Worm (Caenorhabditis elegans) whole organism, L4 larva: ENCODE data around the gene srz-14.

Experiments
- D1046.2 ChIP-seq: fragments of 200-800 bp; sonication (Bioruptor generic); IDR thresholded peaks from 2 replicates; pipeline ENCODE4 v1.3.6; 2022; ENCODE audit warnings: missing genetic modification characterization, missing compliant biosample characterization
- F44E2.7 ChIP-seq: fragments of 200-800 bp; sonication (Bioruptor generic); IDR thresholded peaks from 2 replicates; pipeline ENCODE4 v2.1.2; 2022; ENCODE audit warnings: missing genetic modification characterization, missing compliant biosample characterization
- T26A8.4 ChIP-seq: fragments of 200-800 bp; sonication (Bioruptor generic); IDR thresholded peaks from 2 replicates; pipeline ENCODE4 v1.3.6; 2022; ENCODE audit warnings: missing genetic modification characterization, missing compliant biosample characterization
- Y48G9A.11 ChIP-seq: fragments of 200-800 bp; sonication (Bioruptor generic); IDR thresholded peaks from 2 replicates; pipeline ENCODE4 v1.3.6; 2022; ENCODE audit warnings: missing genetic modification reagents, missing genetic modification characterization, missing compliant biosample characterization
- Y75B8A.6 ChIP-seq: fragments of 200-800 bp; sonication (Bioruptor generic); IDR thresholded peaks from 2 replicates; pipeline ENCODE4 v1.3.6; 2022; ENCODE audit warnings: missing genetic modification reagents, missing genetic modification characterization, missing compliant biosample characterization
- ama-1 ChIP-seq: fragments of 150-350 bp; optimal IDR thresholded peaks from 2 replicates; lab custom pipeline; 2014; ENCODE audit warnings: inconsistent platforms, mixed read lengths
- arid-1 ChIP-seq: fragments of 200-800 bp; sonication (Bioruptor generic); conservative IDR thresholded peaks from 2 replicates; pipeline ENCODE4 v1.3.6; 2022; ENCODE audit warnings: missing genetic modification reagents, missing genetic modification characterization, missing compliant biosample characterization
- ceh-20 ChIP-seq: fragments of 200-800 bp; sonication (Bioruptor generic); IDR thresholded peaks from 2 replicates; pipeline ENCODE4 v1.3.6; 2022; ENCODE audit warnings: missing genetic modification reagents, missing genetic modification characterization, missing compliant biosample characterization
- ceh-32 ChIP-seq: sonication (generic microtip); optimal IDR thresholded peaks from 2 replicates; lab custom pipeline; 2016; ENCODE audit warnings: mild to moderate bottlenecking, missing genetic modification characterization, missing compliant biosample characterization; ENCODE audit not compliant: poor library complexity
- ceh-44 ChIP-seq: fragments of 200-800 bp; sonication (Bioruptor generic); IDR thresholded peaks from 2 replicates; pipeline ENCODE4 v1.3.6; 2022; ENCODE audit warnings: missing genetic modification reagents, missing genetic modification characterization, missing compliant biosample characterization
- ceh-82 ChIP-seq: sonication (generic microtip); optimal IDR thresholded peaks from 2 replicates; lab custom pipeline; 2017; ENCODE audit warnings: missing biosample characterization, missing genetic modification characterization
- ctbp-1 ChIP-seq: fragments of 200-800 bp; sonication (Bioruptor generic); IDR thresholded peaks from 2 replicates; pipeline ENCODE4 v1.3.6; 2022; ENCODE audit warnings: missing genetic modification reagents, missing genetic modification characterization, missing compliant biosample characterization
- daf-8 ChIP-seq: fragments of 200-800 bp; sonication (Bioruptor generic); IDR thresholded peaks from 2 replicates; pipeline ENCODE4 v1.3.6; 2022; ENCODE audit warnings: missing genetic modification characterization, missing compliant biosample characterization
- dmd-8 ChIP-seq: fragments of 200-800 bp; sonication (Bioruptor generic); IDR thresholded peaks from 2 replicates; pipeline ENCODE4 v1.3.6; 2022; ENCODE audit warnings: missing genetic modification characterization, missing compliant biosample characterization
- hmg-1.1 ChIP-seq: fragments of 200-800 bp; sonication (Bioruptor generic); IDR thresholded peaks from 2 replicates; pipeline ENCODE4 v1.3.6; 2022; ENCODE audit warnings: missing genetic modification reagents, missing genetic modification characterization, missing compliant biosample characterization
- jun-1 ChIP-seq: fragments of 150-350 bp; optimal IDR thresholded peaks from 2 replicates; lab custom pipeline; 2014; ENCODE audit warnings: missing biosample characterization, missing genetic modification reagents, missing genetic modification characterization
- lim-7 ChIP-seq: fragments of 200-800 bp; sonication (Bioruptor generic); IDR thresholded peaks from 2 replicates; pipeline ENCODE4 v1.3.6; 2022; ENCODE audit warnings: missing genetic modification characterization, missing compliant biosample characterization
- lin-13 ChIP-seq: fragments of 150-350 bp; optimal IDR thresholded peaks from 2 replicates; lab custom pipeline; 2014; ENCODE audit warnings: missing biosample characterization, missing genetic modification reagents, missing genetic modification characterization
- lin-38 ChIP-seq: fragments of 200-800 bp; sonication (Bioruptor generic); IDR thresholded peaks from 2 replicates; pipeline ENCODE4 v1.3.6; 2022; ENCODE audit warnings: missing genetic modification reagents, missing genetic modification characterization, missing compliant biosample characterization
- lsy-2 ChIP-seq, 2 experiments: fragments of 150-350 bp in 1 of 2; sonication (generic microtip) in 1 of 2; optimal IDR thresholded peaks; 2 replicates each; lab custom pipeline; 2014 to 2017; ENCODE audit warnings: missing biosample characterization in 2 of 2, missing genetic modification characterization in 2 of 2
- madf-5 ChIP-seq, 2 experiments: fragments of 200-800 bp; sonication (Bioruptor generic); IDR thresholded peaks; 2 replicates each; pipeline ENCODE4 v1.3.6; 2022; ENCODE audit warnings: missing compliant biosample characterization in 2 of 2, missing genetic modification characterization in 2 of 2
- madf-9 ChIP-seq: fragments of 200-800 bp; sonication (Bioruptor generic); conservative IDR thresholded peaks from 2 replicates; pipeline ENCODE4 v1.3.6; 2022; ENCODE audit warnings: missing genetic modification reagents, missing genetic modification characterization, missing compliant biosample characterization
- mxl-2 ChIP-seq: fragments of 200-800 bp; sonication (Bioruptor generic); conservative IDR thresholded peaks from 2 replicates; pipeline ENCODE4 v1.3.6; 2022; ENCODE audit warnings: missing genetic modification reagents, missing genetic modification characterization, missing compliant biosample characterization
- nhr-237 ChIP-seq: sonication (generic microtip); optimal IDR thresholded peaks from 2 replicates; lab custom pipeline; 2017; ENCODE audit warnings: missing biosample characterization, missing genetic modification characterization
- nhr-28 ChIP-seq: fragments of 150-350 bp; optimal IDR thresholded peaks from 2 replicates; lab custom pipeline; 2014; ENCODE audit warnings: missing biosample characterization, missing genetic modification characterization
- nhr-41 ChIP-seq: fragments of 200-800 bp; sonication (Bioruptor generic); IDR thresholded peaks from 2 replicates; pipeline ENCODE4 v1.3.6; 2022; ENCODE audit warnings: missing genetic modification reagents, missing genetic modification characterization, missing compliant biosample characterization
- nhr-42 ChIP-seq: fragments of 200-800 bp; sonication (Bioruptor generic); IDR thresholded peaks from 2 replicates; pipeline ENCODE4 v1.3.6; 2022; ENCODE audit warnings: missing genetic modification characterization, missing compliant biosample characterization
- nhr-48 ChIP-seq: sonication (generic microtip); optimal IDR thresholded peaks from 2 replicates; lab custom pipeline; 2016; ENCODE audit warnings: mild to moderate bottlenecking, missing genetic modification characterization, missing compliant biosample characterization
- pha-4 ChIP-seq, 2 experiments: fragments of 150-350 bp in 1 of 2; fragments of 200-800 bp in 1 of 2; sonication (Bioruptor generic) in 1 of 2; IDR thresholded peaks in 1 of 2; optimal IDR thresholded peaks in 1 of 2; 2 replicates each; pipeline versions ENCODE4 v1.3.6 to Lab custom; 2014 to 2022; ENCODE audit warnings: missing genetic modification characterization in 2 of 2, missing genetic modification reagents in 2 of 2, missing biosample characterization in 1 of 2, missing compliant biosample characterization in 1 of 2
- pqm-1 ChIP-seq: sonication (generic microtip); optimal IDR thresholded peaks from 2 replicates; lab custom pipeline; 2017; ENCODE audit warnings: missing biosample characterization, missing genetic modification characterization
- sdz-12 ChIP-seq: fragments of 200-800 bp; sonication (Bioruptor generic); optimal IDR thresholded peaks from 2 replicates; lab custom pipeline; 2018; ENCODE audit warnings: mild to moderate bottlenecking, missing genetic modification characterization, missing compliant biosample characterization
- set-16 ChIP-seq: fragments of 200-800 bp; sonication (Bioruptor generic); IDR thresholded peaks from 2 replicates; pipeline ENCODE4 v1.3.6; 2022; ENCODE audit warnings: missing genetic modification reagents, missing genetic modification characterization, missing compliant biosample characterization
- snpc-4 ChIP-seq: fragments of 150-350 bp; optimal IDR thresholded peaks from 2 replicates; lab custom pipeline; 2014; ENCODE audit warnings: missing biosample characterization, missing genetic modification characterization
- unc-62 ChIP-seq, 3 experiments: fragments of 150-350 bp in 1 of 3; sonication (generic microtip); optimal IDR thresholded peaks in 2 of 3; peaks in 1 of 3; 1 replicate in 1 of 3; 2 replicates in 2 of 3; lab custom pipeline; 2014 to 2017; ENCODE audit warnings: missing biosample characterization in 3 of 3, missing genetic modification characterization in 3 of 3, missing genetic modification reagents in 3 of 3, missing genotype in 1 of 3
- vab-7 ChIP-seq: fragments of 200-800 bp; sonication (Bioruptor generic); IDR thresholded peaks from 2 replicates; pipeline ENCODE4 v1.3.6; 2022; ENCODE audit warnings: missing genetic modification reagents, missing genetic modification characterization, missing compliant biosample characterization
- zag-1 ChIP-seq: fragments of 150-350 bp; optimal IDR thresholded peaks from 2 replicates; lab custom pipeline; 2014; ENCODE audit warnings: missing biosample characterization, missing genetic modification characterization
- zfp-3 ChIP-seq: fragments of 200-800 bp; sonication (Bioruptor generic); conservative IDR thresholded peaks from 2 replicates; pipeline ENCODE4 v1.3.6; 2022; ENCODE audit warnings: missing genetic modification reagents, missing genetic modification characterization, missing compliant biosample characterization
- zip-2 ChIP-seq: fragments of 150-350 bp; optimal IDR thresholded peaks from 2 replicates; lab custom pipeline; 2014; ENCODE audit warnings: missing biosample characterization, missing genetic modification characterization
- ztf-11 ChIP-seq: fragments of 150-350 bp; optimal IDR thresholded peaks from 2 replicates; lab custom pipeline; 2014; ENCODE audit warnings: missing biosample characterization, missing genetic modification characterization
- ztf-7 ChIP-seq: fragments of 150-350 bp; optimal IDR thresholded peaks from 2 replicates; lab custom pipeline; 2014; ENCODE audit warnings: missing biosample characterization, missing genetic modification characterization

srz-14 gene

ce11 chrV:16190485-16190884 is 7.0 kb downstream of the srz-14 start, which contains the start of gene srh-281:
Gene srh-281, plus strand, starts transcription at chrV:16190785.
- TF ChIP-seq Y48G9A.11 (GFP tag; lab: Robert Waterston, UW) (no peak), nhr-41 (no peak), D1046.2 (GFP tag; lab: Robert Waterston, UW) (no peak), F44E2.7 (GFP tag; lab: Robert Waterston, UW) (no peak), nhr-48 (tag; lab: Kevin White, UChicago) (no peak), madf-9 (GFP tag; lab: Robert Waterston, UW) (no peak), hmg-1.1 (GFP tag; lab: Robert Waterston, UW) (no peak), dmd-8 (GFP tag; lab: Robert Waterston, UW) (no peak), pha-4 (GFP tag; IDR thresholded peaks at IDR 0.05; lab: Robert Waterston, UW) (no peak), pha-4 (tag; optimal IDR thresholded peaks at IDR 0.05; lab: Kevin White, UChicago) (no peak), mxl-2 (no peak), ceh-44 (GFP tag; lab: Robert Waterston, UW) (no peak), arid-1 (no peak), daf-8 (GFP tag; lab: Robert Waterston, UW) (no peak), ztf-11 (tag; lab: Kevin White, UChicago) (no peak), set-16 (GFP tag; lab: Robert Waterston, UW) (no peak), vab-7 (GFP tag; lab: Robert Waterston, UW) (no peak), sdz-12 (GFP tag; lab: Kevin White, UChicago) (no peak), lin-38 (GFP tag; lab: Robert Waterston, UW) (no peak)

- TF ChIP-seq ceh-32 (tag; lab: Kevin White, UChicago): no peak
- peak in 1 of 2 experiments; percentile 26 for TF ChIP-seq unc-62 (GFP tag; optimal IDR thresholded peaks at IDR 0.05 in 1 of 2; lab: Kevin White, UChicago)
- no peak for TF ChIP-seq unc-62 (tag; optimal IDR thresholded peaks at IDR 0.05; lab: Kevin White, UChicago)
These were observed 8.7 kb downstream of the srz-14 start, which contains the start of gene srh-279 for ce11 chrV:16192114-16192513. Gene srh-279, plus strand, starts transcription at chrV:16192414.

- no peak for TF ChIP-seq snpc-4 (tag; lab: Kevin White, UChicago)
- TF ChIP-seq lsy-2 (tag; optimal IDR thresholded peaks at IDR 0.05; lab: Kevin White, UChicago): no peak
- no peak for TF ChIP-seq unc-62 (GFP tag; optimal IDR thresholded peaks at IDR 0.05 in 1 of 2; lab: Kevin White, UChicago)
- TF ChIP-seq unc-62 (tag; optimal IDR thresholded peaks at IDR 0.05; lab: Kevin White, UChicago): no peak
- TF ChIP-seq zag-1 (tag; lab: Kevin White, UChicago): no peak
- no peak for TF ChIP-seq nhr-237 (tag; lab: Kevin White, UChicago)
- no peak for TF ChIP-seq nhr-42 (GFP tag; lab: Robert Waterston, UW)
- no peak for TF ChIP-seq zip-2 (tag; lab: Kevin White, UChicago)
- no peak for TF ChIP-seq madf-9 (GFP tag; lab: Robert Waterston, UW)
- no peak for TF ChIP-seq pqm-1 (tag; lab: Kevin White, UChicago)
- no peak for TF ChIP-seq ceh-20
- no peak for TF ChIP-seq ama-1
- no peak for TF ChIP-seq ztf-7 (tag; lab: Kevin White, UChicago)
- no peak for TF ChIP-seq lim-7 (GFP tag; lab: Robert Waterston, UW)
- no peak for TF ChIP-seq jun-1
- no peak for TF ChIP-seq ztf-11 (tag; lab: Kevin White, UChicago)
- TF ChIP-seq nhr-28: no peak
- no peak for TF ChIP-seq madf-5 (GFP tag; IDR thresholded peaks at IDR 0.05; lab: Robert Waterston, UW)
- TF ChIP-seq lin-13 (GFP tag; lab: Kevin White, UChicago): no peak
These were observed 11.2 kb downstream of the srz-14 start, which contains the start of gene rabr-4 for ce11 chrV:16194639-16195038. Gene rabr-4, plus strand, starts transcription at chrV:16194939.

- TF ChIP-seq zfp-3 (GFP tag; lab: Robert Waterston, UW) (no peak), Y75B8A.6 (GFP tag; lab: Robert Waterston, UW) (no peak), ctbp-1 (no peak), ceh-82 (no peak), T26A8.4 (GFP tag; lab: Robert Waterston, UW) (no peak)
These were observed 11.9 kb downstream of the srz-14 start, which contains the start of gene rabr-3 for ce11 chrV:16195379-16195778. Gene rabr-3, plus strand, starts transcription at chrV:16195679.
